Worm (Caenorhabditis elegans): ENCODE data around the gene R08D7.5.
A peak's percentile ranks its signal among the peaks of the same experiment; 100 is the strongest.

R08D7.5 gene

ce11 chrIII:9007183-9007582, 33.3 kb downstream of the R08D7.5 start:
- TF ChIP-seq lin-13 (GFP tag; optimal IDR thresholded peaks at IDR 0.05) (no peak), hpl-2 (GFP tag; optimal IDR thresholded peaks at IDR 0.05) (no peak), swsn-7 (tag; optimal IDR thresholded peaks at IDR 0.05) (no peak), dsc-1 (tag; optimal IDR thresholded peaks at IDR 0.05) (no peak), snu-23 (GFP tag; optimal IDR thresholded peaks at IDR 0.05) (no peak), efl-1 (optimal IDR thresholded peaks at IDR 0.05) (no peak), efl-1 (GFP tag; optimal IDR thresholded peaks at IDR 0.05 in 1 of 2) (no peak), nhr-47 (tag; optimal IDR thresholded peaks at IDR 0.05) (no peak), alr-1 (tag; optimal IDR thresholded peaks at IDR 0.05; ENCODE audit: borderline replicate concordance) (no peak), elt-3 (tag; optimal IDR thresholded peaks at IDR 0.05) (no peak), egl-13 (tag; optimal IDR thresholded peaks at IDR 0.05) (no peak), fos-1 (tag; optimal IDR thresholded peaks at IDR 0.05) (no peak), nhr-85 (tag) (no peak), sup-37 (GFP tag; optimal IDR thresholded peaks at IDR 0.05) (no peak), hlh-4 (tag; optimal IDR thresholded peaks at IDR 0.05) (no peak), xbp-1 (tag; optimal IDR thresholded peaks at IDR 0.05) (no peak), tlp-1 (tag; optimal IDR thresholded peaks at IDR 0.05) (no peak), vab-15 (tag; optimal IDR thresholded peaks at IDR 0.05) (no peak), unc-86 (tag; optimal IDR thresholded peaks at IDR 0.05) (no peak), C16A3.4 (tag; optimal IDR thresholded peaks at IDR 0.05) (peak; percentile 3), mab-9 (GFP tag; IDR thresholded peaks at IDR 0.05) (no peak), isw-1 (GFP tag; IDR thresholded peaks at IDR 0.05) (no peak), nhr-76 (tag; optimal IDR thresholded peaks at IDR 0.05) (no peak), unc-62 (GFP tag; optimal IDR thresholded peaks at IDR 0.05) (no peak), ceh-63 (GFP tag; optimal IDR thresholded peaks at IDR 0.05) (no peak), pax-3 (tag; optimal IDR thresholded peaks at IDR 0.05) (no peak), rnt-1 (tag; optimal IDR thresholded peaks at IDR 0.05) (peak; percentile 30), mdl-1 (tag; optimal IDR thresholded peaks at IDR 0.05) (no peak), mep-1 (tag; optimal IDR thresholded peaks at IDR 0.05) (no peak), nhr-90 (tag; optimal IDR thresholded peaks at IDR 0.05; ENCODE audit: poor library complexity) (no peak), elt-2 (tag; optimal IDR thresholded peaks at IDR 0.05) (peak; percentile 59), unc-130 (tag; optimal IDR thresholded peaks at IDR 0.05) (no peak), nhr-11 (tag; optimal IDR thresholded peaks at IDR 0.05) (no peak), lsy-2 (tag; optimal IDR thresholded peaks at IDR 0.05) (peak in 1 of 2 experiments; percentile 21), C34B4.2 (tag; optimal IDR thresholded peaks at IDR 0.05) (no peak), lin-14 (GFP tag; optimal IDR thresholded peaks at IDR 0.05) (peak; percentile 70), ztf-11 (tag; optimal IDR thresholded peaks at IDR 0.05) (no peak), ces-1 (GFP tag; optimal IDR thresholded peaks at IDR 0.05) (no peak), ets-5 (GFP tag; IDR thresholded peaks at IDR 0.05) (no peak), irx-1 (tag; optimal IDR thresholded peaks at IDR 0.05) (no peak), nhr-77 (tag; optimal IDR thresholded peaks at IDR 0.05) (no peak), efl-3 (GFP tag; optimal IDR thresholded peaks at IDR 0.05) (no peak), ceh-90 (tag; optimal IDR thresholded peaks at IDR 0.05) (no peak), nhr-84 (tag; optimal IDR thresholded peaks at IDR 0.05) (no peak), fkh-8 (tag; optimal IDR thresholded peaks at IDR 0.05) (no peak)

ce11 chrIII:9010047-9010446, 36.1 kb downstream of the R08D7.5 start, which contains the start of gene F59B2.8:
TSS of gene F59B2.8 (minus strand) at chrIII:9010197.
- no peak for TF ChIP-seq unc-62 (GFP tag; optimal IDR thresholded peaks at IDR 0.05)
- TF ChIP-seq nhr-77 (tag; optimal IDR thresholded peaks at IDR 0.05): no peak
- TF ChIP-seq hlh-4 (tag; optimal IDR thresholded peaks at IDR 0.05): no peak
- TF ChIP-seq swsn-7 (tag; optimal IDR thresholded peaks at IDR 0.05): no peak
- TF ChIP-seq ztf-11 (tag; optimal IDR thresholded peaks at IDR 0.05): no peak
- no peak for TF ChIP-seq ceh-90 (tag; optimal IDR thresholded peaks at IDR 0.05)
- TF ChIP-seq dpl-1 (GFP tag; optimal IDR thresholded peaks at IDR 0.05): no peak
- TF ChIP-seq nhr-20 (tag; optimal IDR thresholded peaks at IDR 0.05): no peak
- TF ChIP-seq nhr-84 (tag; optimal IDR thresholded peaks at IDR 0.05): no peak
- no peak for TF ChIP-seq jun-1 (tag; optimal IDR thresholded peaks at IDR 0.05)
- no peak for TF ChIP-seq skn-1 (tag; optimal IDR thresholded peaks at IDR 0.05)
- TF ChIP-seq ztf-4 (tag; optimal IDR thresholded peaks at IDR 0.05): no peak
- no peak for TF ChIP-seq hpl-2 (GFP tag; optimal IDR thresholded peaks at IDR 0.05)
- no peak for TF ChIP-seq fkh-4 (tag; optimal IDR thresholded peaks at IDR 0.05; ENCODE audit: borderline replicate concordance)
- TF ChIP-seq zip-4 (GFP tag; optimal IDR thresholded peaks at IDR 0.05): no peak
- TF ChIP-seq lsy-2 (tag; optimal IDR thresholded peaks at IDR 0.05): no peak
- no peak for TF ChIP-seq nhr-71 (tag; optimal IDR thresholded peaks at IDR 0.05)
- no peak for TF ChIP-seq elt-3 (tag; optimal IDR thresholded peaks at IDR 0.05)
- no peak for TF ChIP-seq nhr-12 (tag; optimal IDR thresholded peaks at IDR 0.05)
- TF ChIP-seq isw-1 (GFP tag; IDR thresholded peaks at IDR 0.05): no peak
